Worm (Caenorhabditis elegans): ENCODE measurements around the gene sre-4.

DNA sequence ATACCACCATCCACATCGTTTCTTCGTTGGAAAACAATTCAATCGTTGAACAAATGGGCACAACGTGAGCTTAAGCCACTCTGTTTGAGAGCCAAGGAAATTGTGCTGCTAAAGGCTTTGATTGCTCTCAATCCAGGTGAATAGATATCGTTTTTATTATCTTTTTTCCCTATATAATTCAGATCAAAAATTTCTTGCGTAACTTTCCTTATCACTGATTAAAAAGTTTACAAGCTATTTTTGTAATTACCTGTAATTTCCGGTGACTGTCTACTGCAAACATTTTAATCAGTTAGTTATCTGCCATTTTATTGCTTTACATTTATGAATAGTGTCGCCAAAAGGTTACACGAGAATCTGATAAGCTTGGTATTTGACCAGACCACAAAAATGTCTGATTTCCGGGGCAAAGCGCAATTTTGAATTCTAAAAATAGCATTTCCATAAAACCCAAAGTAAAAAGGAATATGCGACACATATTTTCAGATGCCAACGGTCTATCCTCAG is 21.9 kb downstream of the sre-4 start:
- no peak for TF ChIP-seq aly-2 (tag; optimal IDR thresholded peaks at IDR 0.05)
- no peak for TF ChIP-seq ceh-28 (tag; optimal IDR thresholded peaks at IDR 0.05)
- peak; percentile 65 for TF ChIP-seq elt-2 (tag; optimal IDR thresholded peaks at IDR 0.05)
- no peak for TF ChIP-seq ZK546.5 (tag; optimal IDR thresholded peaks at IDR 0.05)
- TF ChIP-seq snpc-4 (tag; optimal IDR thresholded peaks at IDR 0.05): no peak
- TF ChIP-seq jun-1 (tag; optimal IDR thresholded peaks at IDR 0.05): peak; percentile 5
